Fruit fly (Drosophila melanogaster): ENCODE data around the gene lmgB.

DNA sequence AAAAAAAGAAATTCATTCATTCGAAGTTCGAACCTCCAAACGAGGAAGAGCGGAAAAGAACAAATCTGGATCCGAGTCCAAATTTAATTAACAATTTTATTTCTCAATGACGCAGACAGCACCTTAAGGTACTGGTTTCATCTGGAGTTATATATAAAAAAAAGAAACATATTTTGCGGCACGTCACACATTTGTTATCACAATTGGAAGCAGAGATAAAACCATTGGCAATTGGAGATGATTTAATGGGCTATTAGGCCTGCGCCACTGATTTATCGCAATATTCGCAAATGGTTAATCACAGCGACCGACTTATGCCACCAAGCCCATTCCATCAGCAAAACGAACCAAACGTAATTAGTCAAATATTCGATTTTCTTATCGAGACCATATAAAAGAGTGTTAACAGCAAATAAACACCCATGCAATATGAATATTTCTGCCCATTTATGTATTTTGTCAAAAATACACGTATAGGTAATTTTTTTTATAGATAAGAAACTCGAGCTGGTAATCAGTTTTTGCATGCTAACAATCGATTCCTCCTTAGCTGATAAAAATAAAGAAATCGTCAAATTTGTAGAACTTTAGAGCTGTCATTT, 10.1 kb upstream of the lmgB start:
- TF ChIP-seq psq (optimal IDR thresholded peaks at IDR 0.05) (no peak), h (optimal IDR thresholded peaks at IDR 0.05) (no peak), Myc (optimal IDR thresholded peaks at IDR 0.05) (no peak), Sin3A (optimal IDR thresholded peaks at IDR 0.05) (no peak)

Measured in Kc167 (cell line).